Worm (Caenorhabditis elegans): ENCODE measurements around the gene hsp-60.
A peak's percentile ranks its signal among the peaks of the same experiment; 100 is the strongest.

hsp-60 gene

ce11 chrIII:1583529-1583928, 36.0 kb upstream of the hsp-60 start:
- TF ChIP-seq unc-62 (GFP tag; optimal IDR thresholded peaks at IDR 0.05) (no peak), cnd-1 (tag; optimal IDR thresholded peaks at IDR 0.05) (no peak), ztf-11 (tag; optimal IDR thresholded peaks at IDR 0.05) (no peak), nhr-237 (tag; optimal IDR thresholded peaks at IDR 0.05) (no peak), tbx-8 (GFP tag; optimal IDR thresholded peaks at IDR 0.05) (no peak), pha-4 (tag; optimal IDR thresholded peaks at IDR 0.05) (no peak), ceh-39 (tag; optimal IDR thresholded peaks at IDR 0.05) (no peak), nhr-2 (tag; optimal IDR thresholded peaks at IDR 0.05) (no peak), hlh-1 (tag; optimal IDR thresholded peaks at IDR 0.05) (no peak), mls-2 (tag; optimal IDR thresholded peaks at IDR 0.05) (no peak), unc-120 (tag; optimal IDR thresholded peaks at IDR 0.05; ENCODE audit: poor library complexity, severe bottlenecking) (no peak), nhr-12 (tag; optimal IDR thresholded peaks at IDR 0.05) (no peak), elt-1 (tag; optimal IDR thresholded peaks at IDR 0.05; ENCODE audit: borderline replicate concordance, insufficient read depth) (no peak), lsy-2 (tag; optimal IDR thresholded peaks at IDR 0.05) (no peak), elt-3 (tag; optimal IDR thresholded peaks at IDR 0.05) (no peak)

ce11 chrIII:1584216-1584715, 35.3 kb upstream of the hsp-60 start:
- TF ChIP-seq sem-2 (GFP tag; optimal IDR thresholded peaks at IDR 0.05): no peak
- no peak for TF ChIP-seq drap-1 (GFP tag; optimal IDR thresholded peaks at IDR 0.05)
- TF ChIP-seq cnd-1 (tag; optimal IDR thresholded peaks at IDR 0.05): no peak
- TF ChIP-seq ham-2 (GFP tag; optimal IDR thresholded peaks at IDR 0.05): no peak
- TF ChIP-seq hlh-1 (tag; optimal IDR thresholded peaks at IDR 0.05): no peak
- no peak for TF ChIP-seq M03D4.4 (tag; optimal IDR thresholded peaks at IDR 0.05)
- no peak for TF ChIP-seq blmp-1 (tag; optimal IDR thresholded peaks at IDR 0.05)

ce11 chrIII:1591681-1592080, 27.9 kb upstream of the hsp-60 start:
- TF ChIP-seq mep-1 (tag; optimal IDR thresholded peaks at IDR 0.05): peak; percentile 59
- no peak for TF ChIP-seq bed-3 (GFP tag; optimal IDR thresholded peaks at IDR 0.05)
- TF ChIP-seq nhr-28 (tag; optimal IDR thresholded peaks at IDR 0.05): no peak
- TF ChIP-seq sptf-1 (tag; optimal IDR thresholded peaks at IDR 0.05): no peak
- no peak for TF ChIP-seq M03D4.4 (tag; optimal IDR thresholded peaks at IDR 0.05)
- TF ChIP-seq mab-5 (tag; optimal IDR thresholded peaks at IDR 0.05): no peak
- TF ChIP-seq ceh-39 (tag; optimal IDR thresholded peaks at IDR 0.05): no peak
- peak; percentile 16 for TF ChIP-seq ceh-83 (GFP tag; optimal IDR thresholded peaks at IDR 0.05)
- no peak for TF ChIP-seq nhr-12 (tag; optimal IDR thresholded peaks at IDR 0.05)
- TF ChIP-seq nhr-76 (tag; optimal IDR thresholded peaks at IDR 0.05): no peak
- peak; percentile 68 for TF ChIP-seq ces-1 (GFP tag; optimal IDR thresholded peaks at IDR 0.05)
- no peak for TF ChIP-seq elt-3 (tag; optimal IDR thresholded peaks at IDR 0.05)
- TF ChIP-seq cnd-1 (tag; optimal IDR thresholded peaks at IDR 0.05): no peak
- peak; percentile 13 for TF ChIP-seq drap-1 (GFP tag; optimal IDR thresholded peaks at IDR 0.05)
- no peak for TF ChIP-seq lin-32 (GFP tag; optimal IDR thresholded peaks at IDR 0.05)
- no peak for TF ChIP-seq elt-1 (tag; optimal IDR thresholded peaks at IDR 0.05; ENCODE audit: borderline replicate concordance, insufficient read depth)
- TF ChIP-seq hlh-1 (tag; optimal IDR thresholded peaks at IDR 0.05): peak; percentile 30
- peak; percentile 34 for TF ChIP-seq nhr-2 (tag; optimal IDR thresholded peaks at IDR 0.05)
- no peak for TF ChIP-seq unc-39 (tag; optimal IDR thresholded peaks at IDR 0.05)
- no peak for TF ChIP-seq lin-13 (tag; optimal IDR thresholded peaks at IDR 0.05)
- TF ChIP-seq sem-2 (GFP tag; optimal IDR thresholded peaks at IDR 0.05): no peak
- peak; percentile 68 for TF ChIP-seq unc-120 (tag; optimal IDR thresholded peaks at IDR 0.05; ENCODE audit: poor library complexity, severe bottlenecking)
- TF ChIP-seq ceh-43 (GFP tag; optimal IDR thresholded peaks at IDR 0.05): no peak
- TF ChIP-seq zip-8 (tag; optimal IDR thresholded peaks at IDR 0.05): no peak
- TF ChIP-seq unc-62 (GFP tag; optimal IDR thresholded peaks at IDR 0.05): peak; percentile 13
- no peak for TF ChIP-seq flh-1 (GFP tag; optimal IDR thresholded peaks at IDR 0.05)
- TF ChIP-seq lsy-2 (tag; optimal IDR thresholded peaks at IDR 0.05): peak; percentile 13
- no peak for TF ChIP-seq snpc-4 (tag; optimal IDR thresholded peaks at IDR 0.05)
- TF ChIP-seq tbx-8 (GFP tag; optimal IDR thresholded peaks at IDR 0.05): no peak
- no peak for TF ChIP-seq nhr-237 (tag; optimal IDR thresholded peaks at IDR 0.05)
- TF ChIP-seq ztf-11 (tag; optimal IDR thresholded peaks at IDR 0.05): no peak
- no peak for TF ChIP-seq ham-2 (GFP tag; optimal IDR thresholded peaks at IDR 0.05)
- no peak for TF ChIP-seq mls-2 (tag; optimal IDR thresholded peaks at IDR 0.05)
- TF ChIP-seq blmp-1 (tag; optimal IDR thresholded peaks at IDR 0.05): no peak
- no peak for TF ChIP-seq pha-4 (tag; optimal IDR thresholded peaks at IDR 0.05)
